Worm (Caenorhabditis elegans): ENCODE measurements around the gene plpp-1.1.

plpp-1.1 gene

ce11 chrII:3917985-3918633 lies 9.7 kb downstream of the plpp-1.1 start:
- TF ChIP-seq nhr-41 (GFP tag; IDR thresholded peaks at IDR 0.05) (no peak), D1046.2 (GFP tag; IDR thresholded peaks at IDR 0.05) (no peak), rbr-2 (tag; optimal IDR thresholded peaks at IDR 0.05) (no peak), ces-1 (GFP tag; optimal IDR thresholded peaks at IDR 0.05) (no peak), saeg-2 (GFP tag; IDR thresholded peaks at IDR 0.05) (no peak), F37D6.2 (tag; optimal IDR thresholded peaks at IDR 0.05) (no peak), unc-62 (GFP tag; optimal IDR thresholded peaks at IDR 0.05 in 1 of 2) (peak in 1 of 2 experiments; percentile 6), unc-62 (tag; optimal IDR thresholded peaks at IDR 0.05) (no peak), dmd-9 (GFP tag; IDR thresholded peaks at IDR 0.05) (no peak), nhr-111 (GFP tag; optimal IDR thresholded peaks at IDR 0.05) (no peak), nhr-76 (tag; optimal IDR thresholded peaks at IDR 0.05) (no peak), mxl-2 (GFP tag; conservative IDR thresholded peaks at IDR 0.05) (no peak), aha-1 (tag) (peak; percentile 66), ama-1 (optimal IDR thresholded peaks at IDR 0.05) (no peak), mep-1 (tag; optimal IDR thresholded peaks at IDR 0.05) (no peak), spr-3 (GFP tag; optimal IDR thresholded peaks at IDR 0.05) (no peak), tra-1 (GFP tag; IDR thresholded peaks at IDR 0.05) (0 out of 2 replicates have a peak, but pooled peaks have one; percentile 7), nhr-25 (tag; optimal IDR thresholded peaks at IDR 0.05; ENCODE audit: borderline replicate concordance, insufficient read depth) (no peak), hif-1 (tag; optimal IDR thresholded peaks at IDR 0.05) (no peak)

- TF ChIP-seq nhr-48 (tag; optimal IDR thresholded peaks at IDR 0.05) (no peak), dmd-8 (GFP tag; IDR thresholded peaks at IDR 0.05) (no peak), T20F7.1 (GFP tag; optimal IDR thresholded peaks at IDR 0.05) (no peak), vab-7 (GFP tag; IDR thresholded peaks at IDR 0.05) (no peak), dve-1 (tag; optimal IDR thresholded peaks at IDR 0.05; ENCODE audit: insufficient read depth) (no peak), ceh-28 (tag; optimal IDR thresholded peaks at IDR 0.05) (peak; percentile 79), lir-3 (tag; optimal IDR thresholded peaks at IDR 0.05) (no peak), dmd-9 (GFP tag; IDR thresholded peaks at IDR 0.05) (no peak)
Observed at ce11 chrII:3913673-3914072, 14.1 kb downstream of the plpp-1.1 start.

- TF ChIP-seq hif-1 (tag; optimal IDR thresholded peaks at IDR 0.05), result no peak
- TF ChIP-seq lim-7 (GFP tag; IDR thresholded peaks at IDR 0.05), result no peak
- TF ChIP-seq nhr-77 (tag; optimal IDR thresholded peaks at IDR 0.05), result no peak
- TF ChIP-seq ceh-20 (GFP tag; IDR thresholded peaks at IDR 0.05), result no peak
- TF ChIP-seq nhr-11 (tag; optimal IDR thresholded peaks at IDR 0.05), result no peak
- no peak for TF ChIP-seq php-3 (GFP tag; IDR thresholded peaks at IDR 0.05)
- no peak for TF ChIP-seq mdt-29 (GFP tag; IDR thresholded peaks at IDR 0.05)
- TF ChIP-seq jun-1 (tag; optimal IDR thresholded peaks at IDR 0.05), result no peak
- TF ChIP-seq daf-16 (GFP tag; optimal IDR thresholded peaks at IDR 0.05), result no peak
- TF ChIP-seq daf-16 (tag; optimal IDR thresholded peaks at IDR 0.05), result no peak
- TF ChIP-seq nhr-111 (GFP tag; optimal IDR thresholded peaks at IDR 0.05), result no peak
- no peak for TF ChIP-seq T26A8.4 (GFP tag; IDR thresholded peaks at IDR 0.05)
Observed at ce11 chrII:3911716-3912115, 16.1 kb downstream of the plpp-1.1 start, which contains the start of gene F53C3.1. TSS of gene F53C3.1 (plus strand) at chrII:3912016.

ce11 chrII:3911284-3911683 lies 16.5 kb downstream of the plpp-1.1 start:
- TF ChIP-seq Y5F2A.4 (GFP tag; optimal IDR thresholded peaks at IDR 0.05) (no peak), unc-130 (GFP tag; optimal IDR thresholded peaks at IDR 0.05) (no peak), ceh-82 (tag; optimal IDR thresholded peaks at IDR 0.05) (no peak), cey-2 (tag; optimal IDR thresholded peaks at IDR 0.05; ENCODE audit: borderline replicate concordance, insufficient read depth) (no peak), nhr-28 (tag; optimal IDR thresholded peaks at IDR 0.05) (peak; percentile 91), sdz-12 (GFP tag; optimal IDR thresholded peaks at IDR 0.05) (no peak), gei-8 (GFP tag; optimal IDR thresholded peaks at IDR 0.05) (no peak), nhr-77 (tag; optimal IDR thresholded peaks at IDR 0.05) (peak; percentile 84), ztf-7 (tag; optimal IDR thresholded peaks at IDR 0.05) (no peak), ceh-62 (tag; optimal IDR thresholded peaks at IDR 0.05) (no peak), lsy-2 (tag; optimal IDR thresholded peaks at IDR 0.05) (peak in 1 of 2 experiments; percentile 32), php-3 (GFP tag; IDR thresholded peaks at IDR 0.05) (peak; percentile 56; the same call in 1 of the 2 replicates), dve-1 (tag; optimal IDR thresholded peaks at IDR 0.05; ENCODE audit: insufficient read depth) (peak; percentile 76), Y48G9A.11 (GFP tag; IDR thresholded peaks at IDR 0.05) (no peak), nhr-48 (tag; optimal IDR thresholded peaks at IDR 0.05) (no peak), mdt-29 (GFP tag; IDR thresholded peaks at IDR 0.05) (no peak)
